Fruit fly (Drosophila melanogaster): ENCODE measurements around the gene pon.

The pon gene

DNA sequence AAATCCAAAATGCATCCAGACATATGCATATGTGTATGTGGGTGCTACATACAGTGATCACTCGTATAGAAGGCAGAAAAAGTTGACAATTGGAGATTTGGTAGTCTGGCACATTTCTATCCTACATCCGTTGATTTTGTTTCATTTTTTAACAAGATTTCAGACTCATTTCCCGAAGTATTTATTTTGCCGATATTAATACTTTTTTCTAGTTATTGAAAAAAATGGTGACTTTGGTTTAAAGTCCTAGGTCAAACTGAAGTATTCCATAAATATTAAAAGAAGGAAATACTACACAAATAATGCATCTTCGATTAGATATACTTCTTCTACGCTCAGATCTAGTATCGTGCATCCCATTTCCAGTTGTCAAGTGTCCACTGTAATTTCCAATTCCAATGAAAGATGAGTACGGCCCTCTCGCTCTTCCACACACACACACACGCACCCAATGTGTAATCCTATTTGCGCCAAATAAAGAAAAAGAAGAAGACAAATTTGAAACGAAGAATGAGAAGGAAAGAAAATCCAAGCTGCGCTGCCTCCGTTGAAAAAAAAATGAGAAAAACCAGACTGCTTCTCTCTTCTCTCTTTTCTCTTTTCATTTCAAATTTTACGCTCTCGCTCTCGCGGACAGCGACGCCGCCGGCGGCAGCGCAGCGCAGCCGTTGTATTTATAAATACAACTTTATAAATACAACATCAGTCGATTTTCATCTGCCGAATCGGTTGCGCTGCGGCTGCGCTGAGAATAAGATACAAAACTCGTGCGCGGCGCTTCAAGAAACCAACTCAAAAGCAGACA is 19.1 kb upstream of the pon start, which contains the start of gene peb (continued):
- no peak for TF ChIP-seq ewg (GFP tag; optimal IDR thresholded peaks at IDR 0.05)
- TF ChIP-seq dmrt11E (tag; optimal IDR thresholded peaks at IDR 0.05): peak; percentile 81
- TF ChIP-seq sisA (GFP tag; IDR thresholded peaks at IDR 0.05): peak; percentile 52
- no peak for TF ChIP-seq CG9797 (GFP tag; optimal IDR thresholded peaks at IDR 0.05)
- TF ChIP-seq CG17829 (tag; optimal IDR thresholded peaks at IDR 0.05): peak; percentile 59
- TF ChIP-seq CG2889 (GFP tag; IDR thresholded peaks at IDR 0.05): no peak
- 0 out of 3 replicates have a peak, but pooled peaks have one; percentile 36 for TF ChIP-seq CG11695 (GFP tag; IDR thresholded peaks at IDR 0.05)
- TF ChIP-seq CG6765 (GFP tag; optimal IDR thresholded peaks at IDR 0.05): no peak
- TF ChIP-seq CG31388 (GFP tag; optimal IDR thresholded peaks at IDR 0.05): peak; percentile 21
- peak; percentile 79 for TF ChIP-seq CG9727 (GFP tag; optimal IDR thresholded peaks at IDR 0.05)
- no peak for TF ChIP-seq Dip3 (GFP tag; optimal IDR thresholded peaks at IDR 0.05)
- peak; percentile 3 for TF ChIP-seq lilli (GFP tag; optimal IDR thresholded peaks at IDR 0.05)
- no peak for TF ChIP-seq CTCF (GFP tag; optimal IDR thresholded peaks at IDR 0.05)
- TF ChIP-seq lbe (GFP tag; optimal IDR thresholded peaks at IDR 0.05): no peak
- no peak for TF ChIP-seq CG12744 (GFP tag; optimal IDR thresholded peaks at IDR 0.05)
- peak; percentile 54 for TF ChIP-seq CG10959 (GFP tag; IDR thresholded peaks at IDR 0.05)
- peak; percentile 92 for TF ChIP-seq pros (GFP tag; optimal IDR thresholded peaks at IDR 0.05)
- no peak for TF ChIP-seq NfI (GFP tag; optimal IDR thresholded peaks at IDR 0.05)
- TF ChIP-seq ap (GFP tag; IDR thresholded peaks at IDR 0.05): 0 out of 2 replicates have a peak, but pooled peaks have one; percentile 40
- TF ChIP-seq CG10565 (GFP tag; optimal IDR thresholded peaks at IDR 0.05): no peak
- TF ChIP-seq CG2116 (GFP tag; optimal IDR thresholded peaks at IDR 0.05): no peak
- TF ChIP-seq aop (GFP tag; IDR thresholded peaks at IDR 0.05): no peak
- TF ChIP-seq gcm (GFP tag; optimal IDR thresholded peaks at IDR 0.05): no peak
- 0 out of 2 replicates have a peak, but pooled peaks have one; percentile 13 for TF ChIP-seq danr (GFP tag; IDR thresholded peaks at IDR 0.05)
- TF ChIP-seq ara (GFP tag; IDR thresholded peaks at IDR 0.05): peak; percentile 28; the same call in 1 of the 2 replicates
- TF ChIP-seq Pdp1 (GFP tag; optimal IDR thresholded peaks at IDR 0.05): peak; percentile 65 to 73
- no peak for TF ChIP-seq crol (GFP tag; IDR thresholded peaks at IDR 0.05)
- TF ChIP-seq CG2875 (GFP tag; optimal IDR thresholded peaks at IDR 0.05): peak; percentile 17
- no peak for TF ChIP-seq CG16813 (GFP tag; IDR thresholded peaks at IDR 0.05; ENCODE audit: partially characterized antibody)
- TF ChIP-seq CG32767 (GFP tag; IDR thresholded peaks at IDR 0.05): peak; percentile 12; the same call in 1 of the 2 replicates
- TF ChIP-seq chm (GFP tag; IDR thresholded peaks at IDR 0.05): no peak
- peak; percentile 10 for TF ChIP-seq CG1233 (GFP tag; optimal IDR thresholded peaks at IDR 0.05)
- TF ChIP-seq Med (GFP tag): peak; percentile 66
- TF ChIP-seq MTF-1 (GFP tag; optimal IDR thresholded peaks at IDR 0.05; ENCODE audit: borderline replicate concordance): no peak
- no peak for TF ChIP-seq CG15269 (tag; optimal IDR thresholded peaks at IDR 0.05)
- TF ChIP-seq salm (tag; optimal IDR thresholded peaks at IDR 0.05): no peak
- no peak for TF ChIP-seq tup (GFP tag; optimal IDR thresholded peaks at IDR 0.05)
- TF ChIP-seq D19B (GFP tag; optimal IDR thresholded peaks at IDR 0.05): no peak
- peak; percentile 27 for TF ChIP-seq Sox102F (GFP tag; optimal IDR thresholded peaks at IDR 0.05)
- no peak for TF ChIP-seq Dbx (GFP tag; IDR thresholded peaks at IDR 0.05)
- TF ChIP-seq scrt (GFP tag; optimal IDR thresholded peaks at IDR 0.05): no peak
- TF ChIP-seq Gsc (GFP tag; IDR thresholded peaks at IDR 0.05): no peak
- TF ChIP-seq CG32772 (GFP tag; IDR thresholded peaks at IDR 0.05): no peak
- TF ChIP-seq TFAM (GFP tag; optimal IDR thresholded peaks at IDR 0.05): no peak
- TF ChIP-seq Hr51 (GFP tag; optimal IDR thresholded peaks at IDR 0.05): peak in 1 of 2 experiments; percentile 24
- no peak for TF ChIP-seq z (GFP tag; IDR thresholded peaks at IDR 0.05)
- no peak for TF ChIP-seq ab (GFP tag; optimal IDR thresholded peaks at IDR 0.05)
- TF ChIP-seq CG8089 (GFP tag; optimal IDR thresholded peaks at IDR 0.05): peak; percentile 18
- TF ChIP-seq CG1647 (GFP tag; optimal IDR thresholded peaks at IDR 0.05): no peak
- no peak for TF ChIP-seq h (optimal IDR thresholded peaks at IDR 0.05)

Data from whole organism, embryonic.